Worm (Caenorhabditis elegans) whole organism, L3 larva: ENCODE results near the gene ttr-41.

Experiments
- R02D3.7 ChIP-seq: fragments of 150-350 bp; optimal IDR thresholded peaks from 2 replicates; lab custom pipeline; 2014; ENCODE audit warnings: missing biosample characterization, missing genetic modification characterization
- ceh-28 ChIP-seq: fragments of 150-350 bp; optimal IDR thresholded peaks from 2 replicates; lab custom pipeline; 2014; ENCODE audit warnings: missing biosample characterization, missing genetic modification reagents, missing genetic modification characterization
- elt-3 ChIP-seq, 3 experiments: fragments of 150-350 bp in 1 of 3; sonication (generic microtip) in 2 of 3; optimal IDR thresholded peaks; 2 replicates in 2 of 3; 4 replicates in 1 of 3; lab custom pipeline; 2014 to 2017; ENCODE audit warnings: missing biosample characterization in 3 of 3, missing genetic modification characterization in 3 of 3
- mml-1 ChIP-seq: fragments of 150-350 bp; sonication (generic microtip); optimal IDR thresholded peaks from 3 replicates; lab custom pipeline; 2014; ENCODE audit warnings: missing biosample characterization, missing genetic modification characterization
- nhr-11 ChIP-seq: fragments of 150-350 bp; optimal IDR thresholded peaks from 2 replicates; lab custom pipeline; 2014; ENCODE audit warnings: missing biosample characterization, missing genetic modification characterization
- nhr-23 ChIP-seq: fragments of 150-350 bp; optimal IDR thresholded peaks from 2 replicates; lab custom pipeline; 2014; ENCODE audit warnings: missing biosample characterization, missing genetic modification reagents, missing genetic modification characterization
- nhr-237 ChIP-seq: fragments of 150-350 bp; optimal IDR thresholded peaks from 2 replicates; lab custom pipeline; 2014; ENCODE audit warnings: missing biosample characterization, missing genetic modification characterization
- nhr-28 ChIP-seq: fragments of 150-350 bp; optimal IDR thresholded peaks from 2 replicates; lab custom pipeline; 2014; ENCODE audit warnings: missing biosample characterization, missing genetic modification characterization
- nhr-76 ChIP-seq: fragments of 150-350 bp; sonication (generic microtip); optimal IDR thresholded peaks from 5 replicates; lab custom pipeline; 2014; ENCODE audit warnings: missing biosample characterization, missing genetic modification characterization
- skn-1 ChIP-seq: fragments of 150-350 bp; optimal IDR thresholded peaks from 2 replicates; lab custom pipeline; 2014; ENCODE audit warnings: missing biosample characterization, missing genetic modification characterization
- unc-62 ChIP-seq: fragments of 150-350 bp; sonication (generic microtip); optimal IDR thresholded peaks from 4 replicates; lab custom pipeline; 2014; ENCODE audit warnings: missing biosample characterization, missing genetic modification reagents, missing genetic modification characterization

DNA sequence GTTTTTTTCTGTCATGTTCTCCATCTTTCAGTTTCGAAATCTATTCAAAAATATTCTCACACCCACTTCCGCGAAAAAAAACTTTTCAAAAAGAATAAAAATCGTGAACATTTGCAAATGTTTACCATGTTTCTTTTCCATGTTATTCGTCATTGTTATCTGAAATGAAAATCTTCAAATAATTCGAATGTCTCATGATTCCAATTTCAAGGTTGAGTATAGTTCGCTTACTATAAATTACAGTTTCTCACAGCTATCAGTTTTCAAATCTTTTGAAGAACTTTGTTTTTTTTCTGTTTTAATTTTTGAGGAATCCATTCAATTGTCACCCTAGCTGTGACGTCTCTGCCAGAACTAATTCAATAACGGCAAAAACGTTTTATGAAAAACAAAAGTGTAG lies 32.2 kb upstream of the ttr-41 start:
- TF ChIP-seq R02D3.7 (tag; lab: Kevin White, UChicago) (no peak), nhr-237 (tag; lab: Kevin White, UChicago) (no peak), nhr-11 (tag; lab: Kevin White, UChicago) (no peak), unc-62 (GFP tag; lab: Kevin White, UChicago) (no peak), mml-1 (tag; lab: Kevin White, UChicago) (no peak), skn-1 (tag; lab: Kevin White, UChicago) (no peak), nhr-28 (no peak), elt-3 (tag; optimal IDR thresholded peaks at IDR 0.05; lab: Kevin White, UChicago) (no peak), nhr-76 (tag; lab: Kevin White, UChicago) (no peak), ceh-28 (tag; lab: Kevin White, UChicago) (no peak), nhr-23 (no peak)
